Worm (Caenorhabditis elegans) whole organism, L4/young adult: Measurements from ENCODE around the gene M02E1.4.
"Not testable (repeated sequence)": the region's sequence is repeated elsewhere in the genome, so short reads cannot be mapped to it uniquely, and the experiment has no call there.

Experiments used
- W03F9.2 ChIP-seq: fragments of 150-350 bp; optimal IDR thresholded peaks from 2 replicates; lab custom pipeline; 2014; ENCODE audit warnings: missing biosample characterization, missing genetic modification characterization
- dao-5 ChIP-seq: sonication (generic microtip); optimal IDR thresholded peaks from 2 replicates; lab custom pipeline; 2016; ENCODE audit warnings: missing genotype, missing genetic modification characterization, moderate library complexity, missing compliant biosample characterization
- him-1 ChIP-seq: sonication (generic microtip); optimal IDR thresholded peaks from 2 replicates; lab custom pipeline; 2016; ENCODE audit warnings: missing genotype, missing genetic modification reagents, missing genetic modification characterization, missing compliant biosample characterization

Gene M02E1.4

ce11 chrX:328736-329135 is 15.7 kb downstream of the M02E1.4 start:
- TF ChIP-seq W03F9.2 (tag; lab: Kevin White, UChicago): no peak
- TF ChIP-seq dao-5 (tag; lab: Kevin White, UChicago): no peak
- no peak for TF ChIP-seq him-1 (tag; lab: Kevin White, UChicago)

- no peak for TF ChIP-seq him-1 (tag; lab: Kevin White, UChicago)
These were observed 19.6 kb downstream of the M02E1.4 start for ce11 chrX:332643-333042.

DNA sequence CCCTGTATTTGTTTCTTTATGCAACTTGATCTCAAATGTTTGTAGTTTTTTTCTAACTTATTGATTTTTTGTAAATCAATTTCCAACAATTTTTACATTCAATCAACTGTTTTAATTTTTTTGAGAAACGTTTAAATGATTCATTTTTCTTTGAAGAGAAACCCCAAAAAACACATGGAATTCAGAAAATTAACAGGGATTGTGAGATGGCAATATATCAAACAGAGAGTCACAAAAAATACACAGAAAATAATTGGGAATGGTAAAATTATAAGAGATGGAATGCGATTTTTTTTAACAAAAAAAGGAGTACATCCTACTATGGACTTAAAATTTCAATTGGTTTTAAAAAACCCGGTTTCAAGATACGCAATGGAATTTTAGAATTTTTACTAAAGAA is 21.4 kb downstream of the M02E1.4 start:
- TF ChIP-seq W03F9.2 (tag; lab: Kevin White, UChicago): no peak
- TF ChIP-seq him-1 (tag; lab: Kevin White, UChicago): no peak
- TF ChIP-seq dao-5 (tag; lab: Kevin White, UChicago): no peak

ce11 chrX:343822-344221 is 30.7 kb downstream of the M02E1.4 start:
- no peak for TF ChIP-seq him-1 (tag; lab: Kevin White, UChicago)
- no peak for TF ChIP-seq W03F9.2 (tag; lab: Kevin White, UChicago)

DNA sequence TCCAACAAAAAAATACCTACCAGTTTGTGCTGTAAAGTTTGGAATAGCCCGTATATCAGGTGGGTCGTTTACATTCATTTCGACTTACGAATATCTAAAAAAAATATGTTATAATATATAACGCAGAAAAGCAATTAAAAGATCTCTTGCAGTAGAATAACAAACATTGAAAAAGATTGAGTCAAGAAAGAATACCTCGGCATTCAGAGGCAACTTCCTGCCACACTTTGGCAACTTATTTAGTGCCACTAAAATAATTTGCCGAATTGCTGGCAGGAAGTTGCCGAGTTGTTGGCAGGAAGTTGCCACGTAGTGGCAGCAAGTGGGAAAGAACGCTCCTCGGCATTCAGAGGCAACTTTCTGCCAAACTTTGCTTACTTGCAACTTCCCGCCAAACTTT is 34.0 kb downstream of the M02E1.4 start, which contains the start of gene C04E7.3:
Gene C04E7.3, minus strand, starts transcription at position 101 of the 400 bp plus-strand sequence.
- not testable (repeated sequence) for TF ChIP-seq him-1, dao-5, W03F9.2 (tag; lab: Kevin White, UChicago)

DNA sequence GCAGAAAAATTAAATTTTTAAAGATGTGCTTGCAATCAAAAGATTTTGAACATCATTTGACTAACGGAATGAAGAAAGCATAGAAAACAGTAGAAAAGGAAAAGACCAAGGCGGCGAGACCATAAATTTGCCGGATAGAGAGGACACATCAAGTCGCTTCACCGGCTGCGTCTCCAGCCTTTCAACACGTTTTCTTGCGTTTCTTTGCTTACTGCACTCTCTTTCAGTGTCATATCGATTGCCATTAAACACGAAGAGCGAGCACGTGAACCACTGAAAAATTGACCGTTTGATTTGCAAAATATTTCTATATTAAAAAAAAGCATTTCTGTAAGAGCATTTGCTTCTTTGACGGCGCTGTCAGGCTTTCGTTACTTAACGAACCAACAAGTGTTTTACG is 35.1 kb downstream of the M02E1.4 start:
- TF ChIP-seq W03F9.2 (tag; lab: Kevin White, UChicago) (no peak), him-1 (tag; lab: Kevin White, UChicago) (no peak), dao-5 (tag; lab: Kevin White, UChicago) (no peak)

DNA sequence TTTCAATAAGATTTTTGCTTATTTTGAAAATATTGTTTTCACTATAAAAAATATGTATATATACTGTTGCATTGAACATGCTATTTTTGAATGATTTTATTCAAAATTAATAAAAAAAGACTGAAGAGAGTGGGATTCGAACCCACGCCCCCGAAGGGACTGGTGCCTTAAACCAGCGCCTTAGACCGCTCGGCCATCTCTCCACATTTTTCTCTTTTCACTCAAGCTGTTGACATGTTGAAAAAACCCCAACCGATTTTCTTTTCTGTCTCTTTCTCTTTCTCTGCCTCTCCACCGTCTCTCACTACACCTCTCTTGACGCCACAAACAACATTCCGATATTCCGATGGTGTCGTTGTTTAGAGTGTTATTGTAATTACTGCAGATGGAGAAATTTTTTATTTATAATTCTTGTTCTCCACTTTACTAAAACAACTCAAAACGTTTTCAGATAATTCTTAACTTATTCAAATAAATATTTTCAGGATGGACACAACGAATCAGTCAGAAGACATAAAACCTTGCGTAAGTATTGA is 40.1 kb downstream of the M02E1.4 start, which contains the start of gene sor-3:
Gene sor-3, plus strand, starts transcription at position 486 of the 536 bp plus-strand sequence.
- TF ChIP-seq W03F9.2 (tag; lab: Kevin White, UChicago) (no peak), him-1 (tag; lab: Kevin White, UChicago) (peak; percentile 61)

DNA sequence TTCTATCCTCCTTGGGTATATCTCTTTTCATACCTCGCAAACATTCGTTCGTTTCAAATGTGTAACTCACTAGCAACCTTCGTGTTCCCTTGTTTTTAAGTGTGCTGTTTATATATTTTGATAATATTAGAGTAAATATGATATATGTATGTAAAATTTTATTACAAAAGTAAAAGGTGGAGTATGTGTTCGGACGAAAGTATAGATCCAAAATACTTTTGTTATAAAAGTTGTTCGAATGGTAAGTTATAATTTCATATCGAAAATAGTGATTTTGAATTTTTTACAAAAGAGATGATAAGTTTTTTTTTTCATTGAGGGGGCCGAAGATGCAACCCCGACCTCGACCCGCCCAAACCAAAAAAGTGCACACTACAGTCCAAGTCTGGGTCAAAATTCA is 44.7 kb downstream of the M02E1.4 start, which contains the start of gene C04E7.1:
Gene C04E7.1, plus strand, starts transcription at position 301 of the 400 bp plus-strand sequence.
- TF ChIP-seq dao-5 (tag; lab: Kevin White, UChicago) (no peak), W03F9.2 (tag; lab: Kevin White, UChicago) (no peak), him-1 (tag; lab: Kevin White, UChicago) (no peak)

ce11 chrX:360479-360878 is 47.4 kb downstream of the M02E1.4 start, which contains the start of gene C04E7.5:
Gene C04E7.5, plus strand, starts transcription at chrX:360779.
- no peak for TF ChIP-seq him-1 (tag; lab: Kevin White, UChicago)
- no peak for TF ChIP-seq dao-5 (tag; lab: Kevin White, UChicago)
- TF ChIP-seq W03F9.2 (tag; lab: Kevin White, UChicago): no peak
